Worm (Caenorhabditis elegans): ENCODE results near the gene F47B10.9.
A peak's percentile ranks its signal among the peaks of the same experiment; 100 is the strongest.

Gene F47B10.9

ce11 chrX:10958427-10958826, 44.5 kb upstream of the F47B10.9 start, which contains the start of gene nlp-19:
Gene nlp-19 (plus strand): TSS chrX:10958727.
- TF ChIP-seq nhr-120 (GFP tag; IDR thresholded peaks at IDR 0.05) (no peak), F23B12.7 (tag; optimal IDR thresholded peaks at IDR 0.05; ENCODE audit: insufficient read depth) (no peak), ztf-28 (GFP tag; IDR thresholded peaks at IDR 0.05) (no peak), hmg-1.2 (GFP tag; IDR thresholded peaks at IDR 0.05) (no peak), egrh-3 (GFP tag; IDR thresholded peaks at IDR 0.05) (no peak), tbp1 (GFP tag; optimal IDR thresholded peaks at IDR 0.05) (no peak)

ce11 chrX:10956972-10957678, 43.2 kb upstream of the F47B10.9 start:
- TF ChIP-seq nhr-80 (tag; optimal IDR thresholded peaks at IDR 0.05) (peak; percentile 84), K11D2.4 (GFP tag; IDR thresholded peaks at IDR 0.05) (no peak)

- TF ChIP-seq F49E8.2 (tag; optimal IDR thresholded peaks at IDR 0.05; ENCODE audit: insufficient read depth) (no peak), ceh-58 (GFP tag; IDR thresholded peaks at IDR 0.05) (no peak), Y53F4B.3 (GFP tag; IDR thresholded peaks at IDR 0.05) (no peak), Y56A3A.18 (GFP tag; IDR thresholded peaks at IDR 0.05) (no peak), attf-6 (GFP tag; IDR thresholded peaks at IDR 0.05) (no peak), Y67H2A.10 (GFP tag; conservative IDR thresholded peaks at IDR 0.05) (no peak), nfya-2 (GFP tag; IDR thresholded peaks at IDR 0.05) (no peak), Y79H2A.3 (GFP tag; conservative IDR thresholded peaks at IDR 0.05) (no peak), pbrm-1 (GFP tag; IDR thresholded peaks at IDR 0.05) (no peak), lsl-1 (GFP tag; optimal IDR thresholded peaks at IDR 0.05) (no peak), mes-4 (tag; optimal IDR thresholded peaks at IDR 0.05) (no peak), ztf-22 (GFP tag; optimal IDR thresholded peaks at IDR 0.05) (no peak), F22D6.2 (tag; optimal IDR thresholded peaks at IDR 0.05) (no peak), mel-28 (tag; optimal IDR thresholded peaks at IDR 0.05; ENCODE audit: borderline replicate concordance) (no peak), let-526 (GFP tag; IDR thresholded peaks at IDR 0.05) (no peak)
Observed at ce11 chrX:10953834-10954233, 40.0 kb upstream of the F47B10.9 start, which contains the start of gene pbo-4. Gene pbo-4 (plus strand): TSS chrX:10954134.

- TF ChIP-seq nhr-80 (tag; optimal IDR thresholded peaks at IDR 0.05) (peak; percentile 6), F37B4.10 (GFP tag; IDR thresholded peaks at IDR 0.05) (no peak)
Observed at ce11 chrX:10951922-10952321, 38.0 kb upstream of the F47B10.9 start.

ce11 chrX:10951168-10951567, 37.3 kb upstream of the F47B10.9 start, which contains the start of gene K09C8.7:
Gene K09C8.7 (minus strand): TSS chrX:10951393.
- no peak for TF ChIP-seq B0336.3 (GFP tag; IDR thresholded peaks at IDR 0.05)
- no peak for TF ChIP-seq let-526 (GFP tag; IDR thresholded peaks at IDR 0.05)
- TF ChIP-seq aptf-3 (GFP tag; IDR thresholded peaks at IDR 0.05) = no peak
- TF ChIP-seq F33H1.4 (GFP tag; IDR thresholded peaks at IDR 0.05) = no peak
- no peak for TF ChIP-seq C06A6.2 (GFP tag; conservative IDR thresholded peaks at IDR 0.05)
- no peak for TF ChIP-seq attf-3 (GFP tag; conservative IDR thresholded peaks at IDR 0.05)
- TF ChIP-seq cebp-1 (GFP tag; IDR thresholded peaks at IDR 0.05) = no peak
- no peak for TF ChIP-seq cebp-1 (tag; optimal IDR thresholded peaks at IDR 0.05)
- no peak for TF ChIP-seq nfyb-1 (GFP tag; IDR thresholded peaks at IDR 0.05)
- TF ChIP-seq K11D2.4 (GFP tag; IDR thresholded peaks at IDR 0.05) = no peak
- TF ChIP-seq Y56A3A.18 (GFP tag; IDR thresholded peaks at IDR 0.05) = no peak
- no peak for TF ChIP-seq snpc-1.1 (tag; optimal IDR thresholded peaks at IDR 0.05; ENCODE audit: insufficient read depth)
- TF ChIP-seq F22D6.2 (tag; optimal IDR thresholded peaks at IDR 0.05) = no peak
- TF ChIP-seq ets-4 (GFP tag; optimal IDR thresholded peaks at IDR 0.05) = no peak
- TF ChIP-seq tbp1 (GFP tag; optimal IDR thresholded peaks at IDR 0.05) = no peak
- TF ChIP-seq sdz-38 (tag; optimal IDR thresholded peaks at IDR 0.05) = no peak
